Worm (Caenorhabditis elegans): Measurements from ENCODE around the gene tag-273.
"Not testable (repeated sequence)": the region's sequence is repeated elsewhere in the genome, so short reads cannot be mapped to it uniquely, and the experiment has no call there.

DNA sequence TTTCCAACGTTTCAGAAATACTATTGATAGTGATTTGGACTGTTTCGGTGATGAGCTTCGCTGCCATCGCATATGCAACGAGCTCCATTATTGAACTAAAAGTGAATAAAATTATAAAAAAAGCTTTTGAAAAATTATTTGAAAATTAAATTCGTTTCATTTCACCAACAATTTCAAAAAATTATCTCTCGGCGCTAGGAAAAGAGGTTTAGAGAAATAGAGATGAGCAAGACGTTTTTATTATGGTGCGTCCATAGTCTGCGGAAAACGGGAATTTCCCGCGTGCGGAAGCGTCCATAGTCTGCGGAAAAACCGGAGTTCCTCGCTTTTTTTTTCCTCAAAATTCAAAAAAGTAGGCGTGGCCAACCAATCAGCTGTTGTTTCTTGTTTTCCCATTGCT is 46.9 kb upstream of the tag-273 start, which contains the start of gene pals-30:
- not testable (repeated sequence) for TF ChIP-seq W03F9.2, him-1 (tag; optimal IDR thresholded peaks at IDR 0.05)

All from whole organism, L4/young adult.